Worm (Caenorhabditis elegans): Measurements from ENCODE around the gene R03D7.2.

- TF ChIP-seq flt-1 (GFP tag; IDR thresholded peaks at IDR 0.05) (no peak), med-1 (GFP tag; optimal IDR thresholded peaks at IDR 0.05; ENCODE audit: insufficient read depth) (no peak), ztf-23 (GFP tag; IDR thresholded peaks at IDR 0.05) (no peak), ztf-29 (GFP tag; IDR thresholded peaks at IDR 0.05) (no peak), tab-1 (GFP tag; IDR thresholded peaks at IDR 0.05) (no peak)
Measured at ce11 chrII:10918293-10918756, 16.7 kb downstream of the R03D7.2 start, which contains the start of gene tba-4.
